Worm (Caenorhabditis elegans) whole organism, mixed stage, embryonic: ENCODE data around the gene mab-5.
"Not testable (repeated sequence)": the region's sequence is repeated elsewhere in the genome, so short reads cannot be mapped to it uniquely, and the experiment has no call there.

Experiments
- M03D4.4 ChIP-seq: sonication (generic microtip); optimal IDR thresholded peaks from 2 replicates; lab custom pipeline; 2017; ENCODE audit warnings: mild to moderate bottlenecking, missing genetic modification characterization, missing compliant biosample characterization
- drap-1 ChIP-seq: fragments of 200-800 bp; sonication (Bioruptor generic); optimal IDR thresholded peaks from 3 replicates; lab custom pipeline; 2018; ENCODE audit warnings: mild to moderate bottlenecking, missing genetic modification characterization, missing compliant biosample characterization
- nhr-12 ChIP-seq: fragments of 150-350 bp; optimal IDR thresholded peaks from 2 replicates; lab custom pipeline; 2014; ENCODE audit warnings: missing biosample characterization, missing genetic modification characterization
- nhr-237 ChIP-seq: fragments of 150-350 bp; optimal IDR thresholded peaks from 2 replicates; lab custom pipeline; 2014; ENCODE audit warnings: missing biosample characterization, missing genetic modification characterization
- pha-4 ChIP-seq: fragments of 150-350 bp; optimal IDR thresholded peaks from 2 replicates; lab custom pipeline; 2018; ENCODE audit warnings: missing biosample characterization, missing genetic modification reagents, missing genetic modification characterization
- snpc-4 ChIP-seq: fragments of 150-350 bp; optimal IDR thresholded peaks from 2 replicates; lab custom pipeline; 2014; ENCODE audit warnings: missing biosample characterization, missing genetic modification characterization
- unc-39 ChIP-seq: fragments of 150-350 bp; optimal IDR thresholded peaks from 2 replicates; lab custom pipeline; 2014; ENCODE audit warnings: missing biosample characterization, missing genetic modification characterization
- unc-62 ChIP-seq: fragments of 150-350 bp; optimal IDR thresholded peaks from 2 replicates; lab custom pipeline; 2014; ENCODE audit warnings: missing biosample characterization, missing genetic modification reagents, missing genetic modification characterization

- not testable (repeated sequence) for TF ChIP-seq pha-4 (tag; lab: Kevin White, UChicago); snpc-4 (tag; lab: Kevin White, UChicago); nhr-12 (tag; lab: Kevin White, UChicago); unc-62 (GFP tag; lab: Kevin White, UChicago); M03D4.4 (tag; lab: Kevin White, UChicago); drap-1; unc-39 (tag; lab: Kevin White, UChicago); nhr-237 (tag; lab: Kevin White, UChicago)
Measured at ce11 chrIII:7770986-7771385, 12.3 kb downstream of the mab-5 start.
